Worm (Caenorhabditis elegans) whole organism, L3 larva: ENCODE data around the gene gst-42.

Source experiments
- R02D3.7 ChIP-seq: fragments of 150-350 bp; optimal IDR thresholded peaks from 2 replicates; lab custom pipeline; 2014; ENCODE audit warnings: missing biosample characterization, missing genetic modification characterization
- ama-1 ChIP-seq: fragments of 150-350 bp; optimal IDR thresholded peaks from 2 replicates; lab custom pipeline; 2018
- ceh-16 ChIP-seq: sonication (generic microtip); optimal IDR thresholded peaks from 2 replicates; lab custom pipeline; 2017; ENCODE audit warnings: missing biosample characterization, missing genetic modification characterization
- ceh-28 ChIP-seq: fragments of 150-350 bp; optimal IDR thresholded peaks from 2 replicates; lab custom pipeline; 2014; ENCODE audit warnings: missing biosample characterization, missing genetic modification reagents, missing genetic modification characterization
- ceh-82 ChIP-seq: fragments of 150-350 bp; optimal IDR thresholded peaks from 2 replicates; lab custom pipeline; 2014; ENCODE audit warnings: missing biosample characterization, missing genetic modification characterization
- ceh-9 ChIP-seq: sonication (generic microtip); optimal IDR thresholded peaks from 2 replicates; lab custom pipeline; 2018; ENCODE audit warnings: missing biosample characterization, missing genetic modification characterization
- elt-1 ChIP-seq: fragments of 150-350 bp; optimal IDR thresholded peaks from 2 replicates; lab custom pipeline; 2014; ENCODE audit warnings: missing biosample characterization, missing genetic modification characterization
- elt-2 ChIP-seq: sonication (generic microtip); optimal IDR thresholded peaks from 2 replicates; lab custom pipeline; 2016; ENCODE audit warnings: missing genetic modification reagents, mild to moderate bottlenecking, missing genetic modification characterization, missing compliant biosample characterization
- eor-1 ChIP-seq, 2 experiments: fragments of 150-350 bp; optimal IDR thresholded peaks; 2 replicates each; lab custom pipeline; 2014 to 2018; ENCODE audit warnings: missing biosample characterization in 2 of 2, missing genetic modification characterization in 2 of 2
- fkh-2 ChIP-seq: fragments of 150-350 bp; optimal IDR thresholded peaks from 2 replicates; lab custom pipeline; 2014; ENCODE audit warnings: missing biosample characterization, missing genetic modification reagents, missing genetic modification characterization
- mml-1 ChIP-seq: fragments of 150-350 bp; sonication (generic microtip); optimal IDR thresholded peaks from 3 replicates; lab custom pipeline; 2014; ENCODE audit warnings: missing biosample characterization, missing genetic modification characterization
- nfya-1 ChIP-seq: sonication (generic microtip); optimal IDR thresholded peaks from 2 replicates; lab custom pipeline; 2017; ENCODE audit warnings: missing genetic modification characterization, mild to moderate bottlenecking, missing compliant biosample characterization, antibody characterized with exemption, moderate library complexity; ENCODE audit not compliant: insufficient read depth
- nhr-11 ChIP-seq: fragments of 150-350 bp; optimal IDR thresholded peaks from 2 replicates; lab custom pipeline; 2014; ENCODE audit warnings: missing biosample characterization, missing genetic modification characterization
- nhr-237 ChIP-seq: fragments of 150-350 bp; optimal IDR thresholded peaks from 2 replicates; lab custom pipeline; 2014; ENCODE audit warnings: missing biosample characterization, missing genetic modification characterization
- nhr-25 ChIP-seq: sonication (generic microtip); optimal IDR thresholded peaks from 2 replicates; lab custom pipeline; 2017; ENCODE audit warnings: missing biosample characterization, missing genetic modification characterization
- nhr-43 ChIP-seq: sonication (generic microtip); optimal IDR thresholded peaks from 2 replicates; lab custom pipeline; 2016; ENCODE audit warnings: mild to moderate bottlenecking, missing genetic modification characterization, missing compliant biosample characterization; ENCODE audit not compliant: poor library complexity, severe bottlenecking
- nhr-67 ChIP-seq: fragments of 150-350 bp; optimal IDR thresholded peaks from 2 replicates; lab custom pipeline; 2014; ENCODE audit warnings: missing biosample characterization, missing genetic modification characterization
- nhr-76 ChIP-seq: fragments of 150-350 bp; sonication (generic microtip); optimal IDR thresholded peaks from 5 replicates; lab custom pipeline; 2014; ENCODE audit warnings: missing biosample characterization, missing genetic modification characterization
- nhr-77 ChIP-seq: fragments of 150-350 bp; optimal IDR thresholded peaks from 2 replicates; lab custom pipeline; 2014; ENCODE audit warnings: missing biosample characterization, missing genetic modification characterization
- pha-4 ChIP-seq: fragments of 150-350 bp; optimal IDR thresholded peaks from 2 replicates; lab custom pipeline; 2014; ENCODE audit warnings: missing biosample characterization, missing genetic modification reagents, missing genetic modification characterization
- pqm-1 ChIP-seq: fragments of 150-350 bp; optimal IDR thresholded peaks from 2 replicates; lab custom pipeline; 2017; ENCODE audit warnings: missing biosample characterization, missing genetic modification characterization, inconsistent platforms
- sea-2 ChIP-seq: fragments of 150-350 bp; sonication (generic microtip); optimal IDR thresholded peaks from 4 replicates; lab custom pipeline; 2014; ENCODE audit warnings: missing biosample characterization, missing genetic modification reagents, missing genetic modification characterization
- snpc-4 ChIP-seq: fragments of 150-350 bp; optimal IDR thresholded peaks from 2 replicates; lab custom pipeline; 2014; ENCODE audit warnings: missing biosample characterization, missing genetic modification characterization
- tbx-2 ChIP-seq: sonication (generic microtip); optimal IDR thresholded peaks from 2 replicates; lab custom pipeline; 2016; ENCODE audit warnings: mild to moderate bottlenecking, missing genetic modification characterization, missing compliant biosample characterization
- unc-39 ChIP-seq: sonication (generic microtip); optimal IDR thresholded peaks from 4 replicates; lab custom pipeline; 2017; ENCODE audit warnings: missing biosample characterization, missing genetic modification characterization
- unc-62 ChIP-seq: fragments of 150-350 bp; sonication (generic microtip); optimal IDR thresholded peaks from 4 replicates; lab custom pipeline; 2014; ENCODE audit warnings: missing biosample characterization, missing genetic modification reagents, missing genetic modification characterization
- ztf-11 ChIP-seq: fragments of 150-350 bp; optimal IDR thresholded peaks from 2 replicates; lab custom pipeline; 2014; ENCODE audit warnings: missing biosample characterization, missing genetic modification characterization

The gst-42 gene

DNA sequence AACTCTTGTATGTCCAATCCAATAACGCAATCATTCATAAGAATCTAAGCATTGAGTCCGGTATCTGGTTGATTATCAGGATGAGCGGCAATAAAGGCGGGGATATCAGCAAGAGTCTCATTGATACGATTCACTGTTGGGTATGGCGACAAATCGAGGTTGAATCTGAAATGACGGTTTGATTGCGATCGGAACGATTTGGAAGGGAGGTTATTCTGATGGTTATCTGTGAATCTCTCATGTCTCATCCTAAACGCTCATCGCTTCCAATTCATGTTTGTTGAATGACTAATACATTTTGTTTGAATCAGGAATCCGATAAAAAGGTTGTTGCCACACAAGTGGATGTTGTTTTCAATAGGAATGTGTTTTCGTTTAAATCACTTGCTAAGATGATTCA, 1.3 kb downstream of the gst-42 start (continued):
- TF ChIP-seq unc-39 (tag; lab: Kevin White, UChicago) (no peak), nhr-67 (tag; lab: Kevin White, UChicago) (no peak), ztf-11 (no peak)
- TF ChIP-seq, all 47 proteins: peak for 4

DNA sequence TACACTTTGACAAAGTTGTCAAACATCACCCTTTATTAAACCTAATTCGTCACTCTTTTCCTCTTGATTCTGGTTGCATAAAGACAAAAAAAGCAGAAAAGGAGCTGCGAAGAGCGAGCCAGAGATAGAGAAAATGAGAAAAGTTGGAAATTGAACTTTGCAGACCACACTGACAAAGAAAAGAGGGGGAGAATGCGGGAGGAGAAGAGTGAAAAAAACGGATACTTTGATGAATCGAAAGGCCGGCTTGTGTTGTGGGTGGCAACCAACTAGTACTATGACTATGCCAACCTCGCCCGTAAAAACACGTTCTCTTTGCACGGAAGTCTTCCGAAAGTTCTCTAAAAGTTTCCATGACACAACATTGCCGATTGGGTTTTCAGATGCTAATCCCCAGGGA, 2.1 kb downstream of the gst-42 start:
- TF ChIP-seq ceh-28 (tag; lab: Kevin White, UChicago): no peak
- no peak for TF ChIP-seq eor-1 (tag; optimal IDR thresholded peaks at IDR 0.05; lab: Kevin White, UChicago)
- TF ChIP-seq, all 47 proteins: peak for 0

DNA sequence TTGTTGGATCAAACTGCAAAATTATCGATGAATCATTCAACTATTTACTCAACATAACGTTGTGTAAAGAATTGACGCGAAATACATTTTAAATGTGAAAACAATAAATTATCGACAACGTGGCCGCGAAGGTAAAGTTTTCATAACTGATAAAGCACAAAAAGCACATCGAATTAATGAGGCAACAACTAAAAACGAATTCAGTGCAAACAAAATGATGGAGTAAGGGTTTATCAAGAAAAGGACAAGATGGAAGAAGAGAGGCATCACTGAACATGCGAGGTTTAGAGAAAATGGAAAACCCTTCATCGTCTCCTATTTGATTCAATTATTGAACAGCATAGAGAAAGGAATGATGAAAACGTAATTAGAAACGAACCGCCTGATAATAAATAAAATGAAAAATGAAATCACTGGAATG, 3.9 kb downstream of the gst-42 start, which contains the start of gene D1053.4:
TSS of gene D1053.4 (minus strand) at position 20 of the 421 bp plus-strand sequence.
- TF ChIP-seq elt-2 (tag; lab: Kevin White, UChicago): peak; percentile 87
- peak; percentile 54 for TF ChIP-seq pqm-1 (tag; lab: Kevin White, UChicago)
- TF ChIP-seq pha-4: peak; percentile 80
- TF ChIP-seq nhr-67 (tag; lab: Kevin White, UChicago): no peak

DNA sequence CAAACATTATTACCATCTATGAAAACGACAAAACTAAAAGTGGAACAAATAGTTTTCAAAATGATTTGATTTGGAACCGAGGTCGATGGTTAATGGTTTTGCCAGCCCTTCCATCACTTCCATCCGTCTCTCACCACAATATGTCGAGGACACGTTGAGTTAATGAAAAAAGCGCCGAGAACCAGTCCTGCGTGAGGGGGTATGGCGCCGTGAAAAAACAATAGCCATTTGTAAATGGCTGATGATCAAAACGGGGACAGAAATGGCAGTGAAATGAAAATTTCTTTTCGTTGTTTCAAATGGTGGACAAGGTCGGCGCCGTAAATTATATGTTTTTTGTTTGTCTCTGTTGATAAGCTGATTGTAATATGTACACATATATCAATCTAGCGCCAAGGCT, 7.7 kb downstream of the gst-42 start:
- TF ChIP-seq tbx-2 (tag; lab: Kevin White, UChicago) (no peak), nhr-25 (tag; lab: Kevin White, UChicago) (peak; percentile 53)

DNA sequence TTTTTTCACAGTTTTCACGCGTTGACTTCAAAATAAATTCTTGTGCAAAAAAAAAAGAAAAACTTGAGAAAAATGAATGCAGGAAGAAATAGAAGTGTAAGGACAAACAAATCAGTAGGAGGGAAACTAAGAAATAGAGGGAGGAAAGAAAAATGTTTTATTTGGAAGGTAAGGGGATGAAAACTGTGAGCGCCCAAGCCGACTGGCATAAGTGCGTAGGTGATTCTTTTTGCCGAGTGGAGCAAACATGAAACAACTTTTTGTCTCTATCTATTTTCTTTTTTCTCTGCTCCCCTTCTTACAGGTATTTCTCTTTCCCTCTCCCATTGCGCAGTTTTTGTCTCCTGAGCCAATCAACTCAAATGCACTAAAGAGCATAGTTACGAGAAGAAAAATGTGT, 9.0 kb downstream of the gst-42 start:
- TF ChIP-seq pha-4 (peak; percentile 58), eor-1 (tag; optimal IDR thresholded peaks at IDR 0.05; lab: Kevin White, UChicago) (no peak), ama-1 (no peak), sea-2 (GFP tag; lab: Kevin White, UChicago) (no peak), elt-1 (no peak)

DNA sequence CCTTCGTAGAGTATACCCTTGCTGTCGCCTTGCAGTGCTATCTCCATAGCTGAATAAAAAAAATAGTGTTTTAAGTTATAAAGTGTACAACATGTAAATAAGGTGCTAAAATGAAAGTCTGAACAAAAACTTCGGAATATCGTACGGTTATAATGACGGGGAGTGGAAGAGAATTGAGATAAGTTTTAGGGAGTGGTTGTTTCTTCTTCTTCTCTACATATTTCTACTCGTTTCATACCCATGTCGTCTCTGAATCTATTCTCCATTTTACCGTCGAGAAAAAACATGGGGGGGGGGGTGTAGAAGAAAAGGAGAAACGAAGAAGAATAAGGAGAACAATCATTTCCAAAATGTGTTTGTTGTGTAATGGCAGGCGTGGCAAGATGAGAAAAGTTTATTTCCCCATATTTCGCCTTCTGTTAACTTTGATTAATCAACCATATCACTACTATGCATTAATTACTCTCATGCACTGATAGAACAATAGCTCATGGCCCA, 11.2 kb downstream of the gst-42 start, which contains the start of gene C44C10.9:
TSS of gene C44C10.9 (minus strand) at position 51 of the 498 bp plus-strand sequence.
- TF ChIP-seq nhr-43 (tag; lab: Kevin White, UChicago) (peak; percentile 4), mml-1 (no peak)
- TF ChIP-seq, all 47 proteins: peak for 1

DNA sequence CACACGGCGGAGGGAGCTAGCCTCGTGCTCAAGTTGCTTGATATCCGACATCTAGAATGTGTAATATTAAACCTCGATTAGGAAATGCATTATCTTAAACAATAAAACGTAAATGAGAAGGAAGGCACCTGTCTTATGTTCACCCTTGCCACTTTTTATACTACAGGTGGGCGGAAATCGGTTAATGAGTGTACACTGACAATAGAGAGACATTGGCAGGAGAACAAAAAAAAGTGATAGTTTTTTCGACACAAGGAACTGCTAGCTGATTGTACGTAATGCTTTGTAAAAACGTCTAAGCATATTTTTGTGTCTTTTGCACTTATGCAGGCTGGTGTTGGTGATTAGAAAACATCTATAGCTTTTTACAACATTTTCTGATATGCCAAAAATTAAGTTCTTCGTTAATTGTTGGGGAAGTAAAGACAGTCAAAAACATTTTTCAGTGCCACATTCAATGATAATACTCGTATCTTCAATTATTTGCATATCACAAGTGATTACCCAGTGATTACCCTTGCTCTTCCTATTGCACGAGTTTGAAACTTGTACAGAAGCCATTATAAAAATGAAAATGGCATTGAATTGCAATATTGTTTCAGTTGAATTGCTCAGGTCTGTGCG, 15.4 kb downstream of the gst-42 start, which contains the start of gene col-180:
TSS of gene col-180 (minus strand) at position 51 of the 624 bp plus-strand sequence.
- TF ChIP-seq nhr-76 (no peak), nhr-77 (tag; lab: Kevin White, UChicago) (no peak), R02D3.7 (tag; lab: Kevin White, UChicago) (no peak), ceh-16 (tag; lab: Kevin White, UChicago) (no peak), nhr-237 (tag; lab: Kevin White, UChicago) (no peak), nhr-11 (no peak), sea-2 (GFP tag; lab: Kevin White, UChicago) (no peak), ceh-82 (tag; lab: Kevin White, UChicago) (no peak), ceh-9 (tag; lab: Kevin White, UChicago) (no peak), nfya-1 (tag; lab: Kevin White, UChicago) (no peak), fkh-2 (tag; lab: Kevin White, UChicago) (no peak), snpc-4 (tag; lab: Kevin White, UChicago) (no peak), nhr-43 (tag; lab: Kevin White, UChicago) (no peak), tbx-2 (tag; lab: Kevin White, UChicago) (no peak), unc-62 (GFP tag; lab: Kevin White, UChicago) (no peak), nhr-25 (tag; lab: Kevin White, UChicago) (no peak), nhr-67 (tag; lab: Kevin White, UChicago) (no peak), ceh-28 (tag; lab: Kevin White, UChicago) (no peak)
- TF ChIP-seq, all 47 proteins: peak for 0
